Worm (Caenorhabditis elegans) whole organism, L4 larva: Measurements from ENCODE around the gene C15H9.3.
A peak's percentile ranks its signal among the peaks of the same experiment; 100 is the strongest.

Experiments used
- T26A8.4 ChIP-seq: fragments of 200-800 bp; sonication (Bioruptor generic); IDR thresholded peaks from 2 replicates; pipeline ENCODE4 v1.3.6; 2022; ENCODE audit warnings: missing genetic modification characterization, missing compliant biosample characterization
- ZK337.2 ChIP-seq: fragments of 200-800 bp; sonication (Bioruptor generic); IDR thresholded peaks from 2 replicates; pipeline ENCODE4 v1.3.6; 2022; ENCODE audit warnings: missing genetic modification reagents, missing genetic modification characterization, missing compliant biosample characterization
- ZK546.5 ChIP-seq, 2 experiments: sonication (generic microtip); optimal IDR thresholded peaks; 2 replicates each; lab custom pipeline; 2017; ENCODE audit warnings: missing biosample characterization in 2 of 2, missing genetic modification characterization in 2 of 2
- aha-1 ChIP-seq: fragments of 150-350 bp; peaks from one replicate; lab custom pipeline; 2014; ENCODE audit warnings: missing biosample characterization, missing genetic modification characterization
- ceh-44 ChIP-seq: fragments of 200-800 bp; sonication (Bioruptor generic); IDR thresholded peaks from 2 replicates; pipeline ENCODE4 v1.3.6; 2022; ENCODE audit warnings: missing genetic modification reagents, missing genetic modification characterization, missing compliant biosample characterization
- daf-16 ChIP-seq, 3 experiments: sonication (generic microtip); optimal IDR thresholded peaks; 2 replicates each; lab custom pipeline; 2016 to 2017; ENCODE audit warnings: missing genetic modification characterization in 3 of 3, missing genetic modification reagents in 3 of 3, mild to moderate bottlenecking in 2 of 3, missing compliant biosample characterization in 2 of 3, missing biosample characterization in 1 of 3, moderate library complexity in 1 of 3
- dmd-6 ChIP-seq: fragments of 200-800 bp; sonication (Bioruptor generic); IDR thresholded peaks from 2 replicates; pipeline ENCODE4 v1.3.6; 2022; ENCODE audit warnings: missing genetic modification reagents, missing genetic modification characterization, missing compliant biosample characterization
- dmd-8 ChIP-seq: fragments of 200-800 bp; sonication (Bioruptor generic); IDR thresholded peaks from 2 replicates; pipeline ENCODE4 v1.3.6; 2022; ENCODE audit warnings: missing genetic modification characterization, missing compliant biosample characterization
- dve-1 ChIP-seq: sonication (generic microtip); optimal IDR thresholded peaks from 2 replicates; lab custom pipeline; 2017; ENCODE audit warnings: antibody characterized with exemption, mild to moderate bottlenecking, missing genetic modification characterization, missing compliant biosample characterization; ENCODE audit not compliant: insufficient read depth
- egl-27 ChIP-seq: sonication (generic microtip); optimal IDR thresholded peaks from 3 replicates; lab custom pipeline; 2017; ENCODE audit warnings: missing biosample characterization, missing genetic modification reagents, missing genetic modification characterization
- hlh-11 ChIP-seq: fragments of 200-800 bp; sonication (Bioruptor generic); optimal IDR thresholded peaks from 2 replicates; lab custom pipeline; 2018; ENCODE audit warnings: mild to moderate bottlenecking, missing genetic modification characterization, missing compliant biosample characterization
- hmg-1.1 ChIP-seq: fragments of 200-800 bp; sonication (Bioruptor generic); IDR thresholded peaks from 2 replicates; pipeline ENCODE4 v1.3.6; 2022; ENCODE audit warnings: missing genetic modification reagents, missing genetic modification characterization, missing compliant biosample characterization
- jun-1 ChIP-seq: fragments of 150-350 bp; optimal IDR thresholded peaks from 2 replicates; lab custom pipeline; 2014; ENCODE audit warnings: missing biosample characterization, missing genetic modification reagents, missing genetic modification characterization
- lsy-2 ChIP-seq, 2 experiments: fragments of 150-350 bp in 1 of 2; sonication (generic microtip) in 1 of 2; optimal IDR thresholded peaks; 2 replicates each; lab custom pipeline; 2014 to 2017; ENCODE audit warnings: missing biosample characterization in 2 of 2, missing genetic modification characterization in 2 of 2
- mep-1 ChIP-seq: fragments of 150-350 bp; sonication (generic microtip); optimal IDR thresholded peaks from 3 replicates; lab custom pipeline; 2014; ENCODE audit warnings: missing biosample characterization, missing genetic modification characterization
- mes-2 ChIP-seq: sonication (generic microtip); optimal IDR thresholded peaks from 2 replicates; lab custom pipeline; 2016; ENCODE audit warnings: missing genotype, mild to moderate bottlenecking, missing genetic modification characterization, missing compliant biosample characterization; ENCODE audit not compliant: poor library complexity, severe bottlenecking
- mxl-3 ChIP-seq: fragments of 200-800 bp; sonication (Bioruptor generic); optimal IDR thresholded peaks from 2 replicates; lab custom pipeline; 2018; ENCODE audit warnings: mild to moderate bottlenecking, missing genetic modification characterization, missing compliant biosample characterization
- nhr-11 ChIP-seq: fragments of 150-350 bp; optimal IDR thresholded peaks from 2 replicates; lab custom pipeline; 2014; ENCODE audit warnings: missing biosample characterization, missing genetic modification characterization
- nhr-111 ChIP-seq: fragments of 200-800 bp; sonication (Bioruptor generic); optimal IDR thresholded peaks from 2 replicates; lab custom pipeline; 2018; ENCODE audit warnings: mild to moderate bottlenecking, missing genetic modification characterization, missing compliant biosample characterization
- nhr-25 ChIP-seq: sonication (generic microtip); optimal IDR thresholded peaks from 2 replicates; lab custom pipeline; 2017; ENCODE audit warnings: missing genetic modification characterization, mild to moderate bottlenecking, missing compliant biosample characterization, antibody characterized with exemption, moderate library complexity, borderline replicate concordance; ENCODE audit not compliant: insufficient read depth
- nhr-48 ChIP-seq: sonication (generic microtip); optimal IDR thresholded peaks from 2 replicates; lab custom pipeline; 2016; ENCODE audit warnings: mild to moderate bottlenecking, missing genetic modification characterization, missing compliant biosample characterization
- pha-4 ChIP-seq, 2 experiments: fragments of 150-350 bp in 1 of 2; fragments of 200-800 bp in 1 of 2; sonication (Bioruptor generic) in 1 of 2; IDR thresholded peaks in 1 of 2; optimal IDR thresholded peaks in 1 of 2; 2 replicates each; pipeline versions ENCODE4 v1.3.6 to Lab custom; 2014 to 2022; ENCODE audit warnings: missing genetic modification characterization in 2 of 2, missing genetic modification reagents in 2 of 2, missing biosample characterization in 1 of 2, missing compliant biosample characterization in 1 of 2
- rbr-2 ChIP-seq: sonication (generic microtip); optimal IDR thresholded peaks from 2 replicates; lab custom pipeline; 2016; ENCODE audit warnings: missing genotype, missing genetic modification characterization, missing compliant biosample characterization
- set-16 ChIP-seq: fragments of 200-800 bp; sonication (Bioruptor generic); IDR thresholded peaks from 2 replicates; pipeline ENCODE4 v1.3.6; 2022; ENCODE audit warnings: missing genetic modification reagents, missing genetic modification characterization, missing compliant biosample characterization
- snpc-1.2 ChIP-seq: fragments of 200-800 bp; sonication (Bioruptor generic); IDR thresholded peaks from 2 replicates; pipeline ENCODE4 v1.3.6; 2022; ENCODE audit warnings: missing genetic modification reagents, missing genetic modification characterization, missing compliant biosample characterization
- snpc-4 ChIP-seq: fragments of 150-350 bp; optimal IDR thresholded peaks from 2 replicates; lab custom pipeline; 2014; ENCODE audit warnings: missing biosample characterization, missing genetic modification characterization
- tag-97 ChIP-seq: fragments of 200-800 bp; sonication (Bioruptor generic); IDR thresholded peaks from 2 replicates; pipeline ENCODE4 v1.3.6; 2022; ENCODE audit warnings: missing genetic modification characterization, missing compliant biosample characterization
- unc-62 ChIP-seq, 3 experiments: fragments of 150-350 bp in 1 of 3; sonication (generic microtip); optimal IDR thresholded peaks in 2 of 3; peaks in 1 of 3; 1 replicate in 1 of 3; 2 replicates in 2 of 3; lab custom pipeline; 2014 to 2017; ENCODE audit warnings: missing biosample characterization in 3 of 3, missing genetic modification characterization in 3 of 3, missing genetic modification reagents in 3 of 3, missing genotype in 1 of 3

The C15H9.3 gene

ce11 chrX:6134423-6134822, 18.8 kb downstream of the C15H9.3 start:
- TF ChIP-seq hlh-11 (tag; lab: Kevin White, UChicago): peak; percentile 15
- TF ChIP-seq T26A8.4: no peak
- peak; percentile 15; the same call in 1 of the 2 replicates for TF ChIP-seq pha-4 (GFP tag; IDR thresholded peaks at IDR 0.05; lab: Robert Waterston, UW)
- no peak for TF ChIP-seq pha-4 (tag; optimal IDR thresholded peaks at IDR 0.05; lab: Kevin White, UChicago)
- TF ChIP-seq mxl-3 (GFP tag; lab: Kevin White, UChicago): no peak
- TF ChIP-seq ZK337.2 (GFP tag; lab: Robert Waterston, UW): no peak
- peak; percentile 31; the same call in 1 of the 2 replicates for TF ChIP-seq hmg-1.1
- TF ChIP-seq mes-2 (tag; lab: Kevin White, UChicago): no peak
- peak; percentile 83 for TF ChIP-seq set-16 (GFP tag; lab: Robert Waterston, UW)
- no peak for TF ChIP-seq nhr-48 (tag; lab: Kevin White, UChicago)
- TF ChIP-seq unc-62 (GFP tag; optimal IDR thresholded peaks at IDR 0.05 in 1 of 2; lab: Kevin White, UChicago): peak in 1 of 2 experiments; percentile 49
- no peak for TF ChIP-seq unc-62 (tag; optimal IDR thresholded peaks at IDR 0.05; lab: Kevin White, UChicago)
- TF ChIP-seq rbr-2 (tag; lab: Kevin White, UChicago): peak; percentile 56
- no peak for TF ChIP-seq dmd-8 (GFP tag; lab: Robert Waterston, UW)
- TF ChIP-seq mep-1 (tag; lab: Kevin White, UChicago): peak; percentile 16
- TF ChIP-seq, all 104 proteins: peak for 7

ce11 chrX:6138243-6138642, 22.6 kb downstream of the C15H9.3 start, which contains the start of gene Y72A10A.1:
Gene Y72A10A.1 (minus strand): TSS chrX:6138343.
- TF ChIP-seq snpc-1.2 (GFP tag; lab: Robert Waterston, UW) (no peak), unc-62 (GFP tag; optimal IDR thresholded peaks at IDR 0.05 in 1 of 2; lab: Kevin White, UChicago) (peak in 1 of 2 experiments; percentile 43), unc-62 (tag; optimal IDR thresholded peaks at IDR 0.05; lab: Kevin White, UChicago) (no peak), ceh-44 (GFP tag; lab: Robert Waterston, UW) (no peak), aha-1 (tag; lab: Kevin White, UChicago) (peak; percentile 45), dve-1 (tag; lab: Kevin White, UChicago) (no peak)

- TF ChIP-seq jun-1 (no peak), egl-27 (tag; lab: Kevin White, UChicago) (no peak), nhr-11 (no peak), unc-62 (GFP tag; optimal IDR thresholded peaks at IDR 0.05 in 1 of 2; lab: Kevin White, UChicago) (peak in 1 of 2 experiments; percentile 61), unc-62 (tag; optimal IDR thresholded peaks at IDR 0.05; lab: Kevin White, UChicago) (no peak), nhr-111 (GFP tag; lab: Kevin White, UChicago) (no peak), nhr-25 (tag; lab: Kevin White, UChicago) (no peak)
Measured at ce11 chrX:6145921-6146320, 30.3 kb downstream of the C15H9.3 start.

DNA sequence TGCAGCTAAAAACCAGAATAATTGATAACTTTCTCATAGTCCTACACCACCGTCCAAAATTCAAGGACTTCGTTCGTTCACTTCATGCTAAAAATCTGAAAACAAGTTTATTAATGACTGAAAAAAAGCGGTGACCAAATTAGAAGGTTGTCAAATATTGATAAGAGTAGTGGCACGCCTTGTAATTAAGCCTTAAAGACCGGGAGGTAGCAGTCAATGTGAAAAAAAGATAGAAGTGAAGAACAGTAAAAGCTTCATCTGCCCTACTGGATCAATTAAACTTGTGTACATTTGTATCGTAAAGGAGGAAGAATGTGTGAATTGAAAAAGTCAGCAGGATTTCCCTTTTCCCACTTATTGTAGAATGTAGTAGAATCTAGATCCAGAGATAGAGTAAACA, 34.8 kb downstream of the C15H9.3 start, which contains the start of gene tag-275:
Gene tag-275 (minus strand): TSS at position 101 of the 400 bp plus-strand sequence.
- no peak for TF ChIP-seq lsy-2 (tag; optimal IDR thresholded peaks at IDR 0.05; lab: Kevin White, UChicago)
- no peak for TF ChIP-seq dmd-6 (GFP tag; lab: Robert Waterston, UW)

DNA sequence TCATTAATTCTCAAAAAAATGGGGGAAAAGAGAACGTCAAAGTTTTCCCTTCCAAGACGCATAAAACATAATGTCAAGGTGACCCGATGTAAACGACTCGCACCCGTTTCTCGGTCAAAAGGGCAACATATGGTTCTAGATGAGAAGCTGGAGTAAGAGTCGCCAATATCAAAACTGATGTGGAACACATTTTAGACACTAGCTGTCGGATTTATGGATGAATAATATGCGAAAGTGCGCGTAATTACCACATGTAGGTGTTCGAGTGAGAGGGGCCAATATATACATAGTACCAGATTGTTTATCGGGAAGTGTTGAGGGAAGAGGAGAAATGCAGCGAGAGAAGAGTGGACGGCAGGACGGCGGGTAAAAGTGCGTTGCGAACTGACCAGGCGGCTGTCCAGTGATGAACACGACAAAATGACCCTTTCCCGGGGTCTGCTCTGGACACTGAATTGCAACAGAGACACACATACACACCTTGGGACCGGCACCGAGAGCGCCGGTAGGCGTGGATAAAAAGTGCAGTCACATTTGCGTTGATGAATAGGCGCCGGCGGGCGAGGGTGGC, 35.4 kb downstream of the C15H9.3 start:
- peak; percentile 37 for TF ChIP-seq hlh-11 (tag; lab: Kevin White, UChicago)
- no peak for TF ChIP-seq ZK546.5 (tag; optimal IDR thresholded peaks at IDR 0.05; lab: Kevin White, UChicago)
- no peak for TF ChIP-seq tag-97 (GFP tag; lab: Robert Waterston, UW)
- TF ChIP-seq dmd-8 (GFP tag; lab: Robert Waterston, UW): no peak
- TF ChIP-seq unc-62 (GFP tag; optimal IDR thresholded peaks at IDR 0.05 in 1 of 2; lab: Kevin White, UChicago): peak in 1 of 2 experiments; percentile 60
- TF ChIP-seq unc-62 (tag; optimal IDR thresholded peaks at IDR 0.05; lab: Kevin White, UChicago): no peak
- TF ChIP-seq snpc-4: no peak
- peak in 1 of 2 experiments; percentile 41 for TF ChIP-seq daf-16 (GFP tag; optimal IDR thresholded peaks at IDR 0.05; lab: Kevin White, UChicago)
- no peak for TF ChIP-seq daf-16 (tag; optimal IDR thresholded peaks at IDR 0.05; lab: Kevin White, UChicago)
